Worm (Caenorhabditis elegans) whole organism, midembryonic: ENCODE measurements around the gene F42H10.6.

Source experiments
- T22C8.4 ChIP-seq: fragments of 200-800 bp; sonication (Bioruptor generic); IDR thresholded peaks from 2 replicates; pipeline ENCODE4 v1.3.6; 2022; ENCODE audit warnings: missing genetic modification characterization, missing compliant biosample characterization
- cog-1 ChIP-seq: sonication (generic microtip); optimal IDR thresholded peaks from 2 replicates; lab custom pipeline; 2016; ENCODE audit warnings: missing genetic modification characterization, missing compliant biosample characterization
- flt-1 ChIP-seq: fragments of 200-800 bp; sonication (Bioruptor generic); IDR thresholded peaks from 2 replicates; pipeline ENCODE4 v1.3.6; 2022; ENCODE audit warnings: missing genetic modification characterization, missing compliant biosample characterization
- klf-2 ChIP-seq: fragments of 200-800 bp; sonication (Bioruptor generic); conservative IDR thresholded peaks from 2 replicates; pipeline ENCODE4 v1.3.6; 2022; ENCODE audit warnings: missing genetic modification reagents, missing genetic modification characterization, missing compliant biosample characterization
- med-1 ChIP-seq: sonication (generic microtip); optimal IDR thresholded peaks from 2 replicates; lab custom pipeline; 2017; ENCODE audit warnings: missing genetic modification characterization, mild to moderate bottlenecking, missing compliant biosample characterization, antibody characterized with exemption, missing genetic modification reagents; ENCODE audit not compliant: insufficient read depth
- ref-1 ChIP-seq: fragments of 200-800 bp; sonication (Bioruptor generic); conservative IDR thresholded peaks from 2 replicates; pipeline ENCODE4 v1.3.6; 2022; ENCODE audit warnings: missing genetic modification reagents, missing genetic modification characterization, missing compliant biosample characterization
- tab-1 ChIP-seq: fragments of 200-800 bp; sonication (Bioruptor generic); IDR thresholded peaks from 2 replicates; pipeline ENCODE4 v1.3.6; 2022; ENCODE audit warnings: missing genetic modification characterization, missing compliant biosample characterization
- ztf-23 ChIP-seq: fragments of 200-800 bp; sonication (Bioruptor generic); IDR thresholded peaks from 2 replicates; pipeline ENCODE4 v1.3.6; 2022; ENCODE audit warnings: missing genetic modification reagents, missing genetic modification characterization, missing compliant biosample characterization
- ztf-29 ChIP-seq: fragments of 200-800 bp; sonication (Bioruptor generic); IDR thresholded peaks from 2 replicates; pipeline ENCODE4 v1.3.6; 2022; ENCODE audit warnings: missing genetic modification reagents, missing genetic modification characterization, missing compliant biosample characterization

Gene F42H10.6

ce11 chrIII:8429497-8429896 is 50.8 kb downstream of the F42H10.6 start:
- no peak for TF ChIP-seq ztf-29

ce11 chrIII:8429035-8429434 is 51.2 kb downstream of the F42H10.6 start, which contains the start of gene ZK1236.1:
Gene ZK1236.1, plus strand, starts transcription at chrIII:8429297.
- no peak for TF ChIP-seq cog-1 (tag; lab: Kevin White, UChicago)
- no peak for TF ChIP-seq klf-2 (GFP tag; lab: Robert Waterston, UW)
- no peak for TF ChIP-seq tab-1 (GFP tag; lab: Robert Waterston, UW)
- TF ChIP-seq ztf-29 = no peak
- no peak for TF ChIP-seq ref-1
- TF ChIP-seq flt-1 = no peak
- TF ChIP-seq T22C8.4 (GFP tag; lab: Robert Waterston, UW) = no peak
- TF ChIP-seq med-1 (GFP tag; lab: Kevin White, UChicago) = no peak
- TF ChIP-seq ztf-23 (GFP tag; lab: Robert Waterston, UW) = no peak
